Worm (Caenorhabditis elegans): ENCODE data around the gene tsn-1.

DNA sequence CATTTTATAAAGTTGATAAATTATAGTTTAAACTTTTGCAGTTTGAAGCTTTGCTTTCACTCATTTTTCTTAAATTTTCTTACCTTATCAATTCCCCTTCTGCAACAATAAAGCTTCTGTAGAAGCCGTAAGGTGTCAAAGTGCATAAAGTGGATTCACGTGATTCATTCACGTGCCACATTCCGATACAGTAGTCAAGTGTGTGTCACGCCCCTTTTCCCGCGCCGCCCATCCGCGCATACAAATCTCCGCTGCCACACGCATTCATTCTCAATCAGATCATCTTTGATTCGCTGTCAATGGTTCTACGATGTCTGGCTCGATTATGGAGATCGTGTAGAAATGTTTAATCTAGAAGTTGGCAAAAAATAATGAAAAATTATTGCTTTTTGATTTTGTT is 40.4 kb downstream of the tsn-1 start:
- no peak for TF ChIP-seq lin-13 (GFP tag; optimal IDR thresholded peaks at IDR 0.05)
- TF ChIP-seq Y55F3AM.14 (GFP tag; optimal IDR thresholded peaks at IDR 0.05), result no peak
- no peak for TF ChIP-seq skn-1 (tag; optimal IDR thresholded peaks at IDR 0.05)
- TF ChIP-seq nhr-10 (tag; optimal IDR thresholded peaks at IDR 0.05), result no peak
- no peak for TF ChIP-seq sem-4 (tag; optimal IDR thresholded peaks at IDR 0.05)
- no peak for TF ChIP-seq gmeb-1 (tag; optimal IDR thresholded peaks at IDR 0.05)
- no peak for TF ChIP-seq nhr-77 (tag; optimal IDR thresholded peaks at IDR 0.05)
- TF ChIP-seq unc-62 (GFP tag; optimal IDR thresholded peaks at IDR 0.05), result no peak
- peak; percentile 33 for TF ChIP-seq nhr-21 (tag; optimal IDR thresholded peaks at IDR 0.05)
- no peak for TF ChIP-seq R02D3.7 (tag; optimal IDR thresholded peaks at IDR 0.05)

All from whole organism, L2 larva.